Fruit fly (Drosophila melanogaster) whole organism, embryonic: ENCODE data around the gene Kyat.

ENCODE experiments used
- Adf1 ChIP-seq: fragments of 200-800 bp; sonication (Bioruptor generic); IDR thresholded peaks from 2 replicates; pipeline ENCODE4 v1.3.6; 2022; ENCODE audit warnings: missing biosample characterization, missing genetic modification characterization
- Atf3 ChIP-seq: fragments of 200-800 bp; sonication (Bioruptor generic); optimal IDR thresholded peaks from 3 replicates; lab custom pipeline; 2016; ENCODE audit warnings: missing biosample characterization, missing genetic modification characterization
- Atf6 ChIP-seq: fragments of 200-800 bp; sonication (Bioruptor generic); IDR thresholded peaks from 2 replicates; pipeline ENCODE4 v1.3.6; 2022; ENCODE audit warnings: missing biosample characterization, missing genetic modification characterization
- CG10147 ChIP-seq: fragments of 200-800 bp; sonication (Bioruptor generic); optimal IDR thresholded peaks from 2 replicates; lab custom pipeline; 2019; ENCODE audit warnings: missing biosample characterization, mild to moderate bottlenecking, missing genetic modification characterization, moderate library complexity
- CG11093 ChIP-seq: fragments of 200-800 bp; sonication (Bioruptor generic); IDR thresholded peaks from 3 replicates; pipeline ENCODE4 v1.3.6; 2022; ENCODE audit warnings: missing biosample characterization, missing genetic modification characterization
- CG12219 ChIP-seq: fragments of 200-800 bp; sonication (Bioruptor generic); optimal IDR thresholded peaks from 3 replicates; lab custom pipeline; 2018; ENCODE audit warnings: missing biosample characterization, mild to moderate bottlenecking, missing genetic modification characterization
- CG12659 ChIP-seq: fragments of 200-800 bp; sonication (Bioruptor generic); optimal IDR thresholded peaks from 3 replicates; lab custom pipeline; 2017; ENCODE audit warnings: mild to moderate bottlenecking, missing biosample characterization, missing genetic modification reagents, missing genetic modification characterization
- CG13123 ChIP-seq: fragments of 200-800 bp; sonication (Bioruptor generic); optimal IDR thresholded peaks from 2 replicates; lab custom pipeline; 2016; ENCODE audit warnings: missing biosample characterization, missing genetic modification characterization
- CG13296 ChIP-seq: fragments of 200-800 bp; sonication (Bioruptor generic); optimal IDR thresholded peaks from 3 replicates; lab custom pipeline; 2018; ENCODE audit warnings: missing biosample characterization, mild to moderate bottlenecking, missing genetic modification characterization
- CG14050 ChIP-seq: fragments of 200-800 bp; sonication (Bioruptor generic); IDR thresholded peaks from 3 replicates; pipeline ENCODE4 v1.3.6; 2022; ENCODE audit warnings: missing biosample characterization, missing genetic modification characterization
- CG30020 ChIP-seq: fragments of 200-800 bp; optimal IDR thresholded peaks from 2 replicates; lab custom pipeline; 2019; ENCODE audit warnings: missing biosample characterization, mild to moderate bottlenecking, missing genetic modification characterization, moderate library complexity
- CG3065 ChIP-seq: fragments of 200-800 bp; sonication (Bioruptor generic); optimal IDR thresholded peaks from 2 replicates; lab custom pipeline; 2016; ENCODE audit warnings: missing biosample characterization, missing genetic modification characterization
- CG32772 ChIP-seq: fragments of 200-800 bp; sonication (Bioruptor generic); IDR thresholded peaks from 2 replicates; pipeline ENCODE4 v1.3.6; 2022; ENCODE audit warnings: missing biosample characterization, missing genetic modification characterization
- CG34422 ChIP-seq: fragments of 200-800 bp; sonication (Bioruptor generic); IDR thresholded peaks from 3 replicates; pipeline ENCODE4 v1.3.6; 2022; ENCODE audit warnings: missing biosample characterization, missing genetic modification characterization
- CG3726 ChIP-seq: fragments of 200-800 bp; sonication (Bioruptor generic); IDR thresholded peaks from 3 replicates; pipeline ENCODE4, ENCODE4 v1.3.6; 2022; ENCODE audit warnings: missing biosample characterization, missing genetic modification characterization
- CG4424 ChIP-seq: fragments of 200-800 bp; sonication (Bioruptor generic); optimal IDR thresholded peaks from 3 replicates; lab custom pipeline; 2016; ENCODE audit warnings: missing biosample characterization, missing genetic modification characterization
- CG4617 ChIP-seq: fragments of 200-800 bp; sonication (Bioruptor generic); optimal IDR thresholded peaks from 3 replicates; lab custom pipeline; 2016; ENCODE audit warnings: missing biosample characterization, missing genetic modification characterization, borderline replicate concordance
- CG4707 ChIP-seq: fragments of 200-800 bp; sonication (Bioruptor generic); optimal IDR thresholded peaks from 2 replicates; lab custom pipeline; 2018; ENCODE audit warnings: missing biosample characterization, mild to moderate bottlenecking, missing genetic modification characterization, moderate library complexity
- CG7839 ChIP-seq: fragments of 200-800 bp; sonication (Bioruptor generic); optimal IDR thresholded peaks from 3 replicates; lab custom pipeline; 2018; ENCODE audit warnings: missing biosample characterization, mild to moderate bottlenecking, missing genetic modification characterization, moderate library complexity
- CG8478 ChIP-seq: fragments of >200 bp; optimal IDR thresholded peaks from 2 replicates; lab custom pipeline; 2018
- CG9817 ChIP-seq: fragments of 200-800 bp; sonication (Bioruptor generic); optimal IDR thresholded peaks from 2 replicates; lab custom pipeline; 2018; ENCODE audit warnings: missing biosample characterization, mild to moderate bottlenecking, missing genetic modification characterization, moderate library complexity
- D ChIP-seq, 2 experiments: fragments of 200-800 bp in 1 of 2; fragments of >200 bp in 1 of 2; sonication (Bioruptor generic) in 1 of 2; optimal IDR thresholded peaks; 2 replicates in 1 of 2; 3 replicates in 1 of 2; lab custom pipeline; 2017; ENCODE audit warnings: mild to moderate bottlenecking in 1 of 2, missing biosample characterization in 1 of 2, missing genetic modification characterization in 1 of 2, missing genetic modification reagents in 1 of 2
- Dad ChIP-seq: fragments of 200-800 bp; sonication (Bioruptor generic); optimal IDR thresholded peaks from 3 replicates; lab custom pipeline; 2016; ENCODE audit warnings: missing biosample characterization, missing genetic modification characterization
- Dip2 ChIP-seq: fragments of 200-800 bp; sonication (Bioruptor generic); IDR thresholded peaks from 2 replicates; pipeline ENCODE4 v1.3.6; 2022; ENCODE audit warnings: missing biosample characterization, missing genetic modification characterization
- MESR4 ChIP-seq: fragments of 200-800 bp; sonication (Bioruptor generic); optimal IDR thresholded peaks from 2 replicates; lab custom pipeline; 2018; ENCODE audit warnings: missing biosample characterization, mild to moderate bottlenecking, missing genetic modification characterization, moderate library complexity
- Max ChIP-seq: fragments of 200-800 bp; sonication (Bioruptor generic); optimal IDR thresholded peaks from 2 replicates; lab custom pipeline; 2016; ENCODE audit warnings: missing biosample characterization, mild to moderate bottlenecking, missing genetic modification characterization
- Myb ChIP-seq: fragments of 200-800 bp; sonication (Bioruptor generic); optimal IDR thresholded peaks from 2 replicates; lab custom pipeline; 2016; ENCODE audit warnings: missing biosample characterization, missing genetic modification characterization
- Pdp1 ChIP-seq, 2 experiments: fragments of 200-800 bp; sonication (Bioruptor generic); optimal IDR thresholded peaks; 3 replicates each; lab custom pipeline; 2016; ENCODE audit warnings: missing biosample characterization in 2 of 2, missing genetic modification characterization in 2 of 2, mild to moderate bottlenecking in 1 of 2, moderate library complexity in 1 of 2
- Ravus ChIP-seq: fragments of 200-800 bp; sonication (Bioruptor generic); IDR thresholded peaks from 2 replicates; pipeline ENCODE4 v1.3.6; 2022; ENCODE audit warnings: missing biosample characterization, missing genetic modification characterization
- Rfx ChIP-seq: fragments of 200-800 bp; sonication (Bioruptor generic); IDR thresholded peaks from 2 replicates; pipeline ENCODE4 v1.3.6; 2022; ENCODE audit warnings: missing biosample characterization, missing genetic modification characterization
- ab ChIP-seq: fragments of 200-800 bp; sonication (Bioruptor generic); optimal IDR thresholded peaks from 2 replicates; lab custom pipeline; 2016; ENCODE audit warnings: missing biosample characterization, missing genetic modification characterization
- aop ChIP-seq: fragments of 200-800 bp; sonication (Bioruptor generic); IDR thresholded peaks from 2 replicates; pipeline ENCODE4 v1.3.6; 2022; ENCODE audit warnings: missing biosample characterization, missing genetic modification characterization
- az2 ChIP-seq: fragments of 200-800 bp; sonication (Bioruptor generic); optimal IDR thresholded peaks from 3 replicates; lab custom pipeline; 2016; ENCODE audit warnings: missing biosample characterization, missing genetic modification characterization
- bsh ChIP-seq, 2 experiments: fragments of 200-800 bp; sonication (Bioruptor generic); optimal IDR thresholded peaks; 2 replicates each; lab custom pipeline; 2017 to 2018; ENCODE audit warnings: mild to moderate bottlenecking in 2 of 2, missing biosample characterization in 2 of 2, missing genetic modification characterization in 2 of 2, moderate library complexity in 1 of 2
- caup ChIP-seq: fragments of 200-800 bp; sonication (Bioruptor generic); optimal IDR thresholded peaks from 3 replicates; lab custom pipeline; 2017; ENCODE audit warnings: missing biosample characterization, mild to moderate bottlenecking, missing genetic modification characterization, moderate library complexity; ENCODE audit not compliant: severe bottlenecking
- corto ChIP-seq: fragments of 200-800 bp; sonication (Bioruptor generic); optimal IDR thresholded peaks from 2 replicates; lab custom pipeline; 2016; ENCODE audit warnings: missing biosample characterization, mild to moderate bottlenecking, missing genetic modification characterization, moderate library complexity
- exex ChIP-seq: fragments of 200-800 bp; sonication (Bioruptor generic); optimal IDR thresholded peaks from 4 replicates; lab custom pipeline; 2018; ENCODE audit warnings: missing biosample characterization, mild to moderate bottlenecking, missing genetic modification characterization, moderate library complexity
- fd102C ChIP-seq: fragments of 200-800 bp; sonication (Bioruptor generic); optimal IDR thresholded peaks from 2 replicates; lab custom pipeline; 2018; ENCODE audit warnings: missing biosample characterization, mild to moderate bottlenecking, missing genetic modification characterization, moderate library complexity
- lov ChIP-seq, 2 experiments: fragments of 200-800 bp in 1 of 2; fragments of >200 bp in 1 of 2; sonication (Bioruptor generic) in 1 of 2; IDR thresholded peaks in 1 of 2; optimal IDR thresholded peaks in 1 of 2; 2 replicates in 1 of 2; 3 replicates in 1 of 2; pipeline versions ENCODE4 v1.3.6 to Lab custom; 2017 to 2022; ENCODE audit warnings: missing biosample characterization in 1 of 2, missing genetic modification characterization in 1 of 2
- luna ChIP-seq: fragments of 200-800 bp; sonication (Bioruptor generic); optimal IDR thresholded peaks from 2 replicates; lab custom pipeline; 2016; ENCODE audit warnings: missing biosample characterization, missing genetic modification characterization
- p53 ChIP-seq: fragments of 200-800 bp; sonication (Bioruptor generic); optimal IDR thresholded peaks from 2 replicates; lab custom pipeline; 2016; ENCODE audit warnings: missing biosample characterization, missing genetic modification characterization
- pzg ChIP-seq: fragments of 200-800 bp; sonication (Bioruptor generic); optimal IDR thresholded peaks from 3 replicates; lab custom pipeline; 2018; ENCODE audit warnings: missing biosample characterization, mild to moderate bottlenecking, missing genetic modification characterization, moderate library complexity
- so ChIP-seq: fragments of 200-800 bp; sonication (Bioruptor generic); IDR thresholded peaks from 3 replicates; pipeline ENCODE4 v1.3.6; 2022; ENCODE audit warnings: missing biosample characterization, missing genetic modification characterization
- sr ChIP-seq: fragments of 200-800 bp; sonication (Bioruptor generic); IDR thresholded peaks from 3 replicates; pipeline ENCODE4 v1.3.6; 2022; ENCODE audit warnings: missing biosample characterization, missing genetic modification characterization
- tap ChIP-seq: fragments of 200-800 bp; optimal IDR thresholded peaks from 3 replicates; lab custom pipeline; 2019; ENCODE audit warnings: missing biosample characterization, mild to moderate bottlenecking, missing genetic modification characterization, moderate library complexity
- ttk ChIP-seq: fragments of 200-800 bp; sonication (Bioruptor generic); IDR thresholded peaks from 2 replicates; pipeline ENCODE4 v2.1.2; 2022; ENCODE audit warnings: missing biosample characterization, missing genetic modification characterization
- tx ChIP-seq: fragments of 200-800 bp; sonication (Bioruptor generic); optimal IDR thresholded peaks from 2 replicates; lab custom pipeline; 2016; ENCODE audit warnings: missing biosample characterization, missing genetic modification characterization
- unpg ChIP-seq: fragments of 200-800 bp; sonication (Bioruptor generic); optimal IDR thresholded peaks from 3 replicates; lab custom pipeline; 2018; ENCODE audit warnings: missing biosample characterization, mild to moderate bottlenecking, missing genetic modification characterization, moderate library complexity
- vfl ChIP-seq: fragments of 200-800 bp; sonication (Bioruptor generic); optimal IDR thresholded peaks from 2 replicates; lab custom pipeline; 2016; ENCODE audit warnings: missing biosample characterization, missing genetic modification characterization

The Kyat gene

dm6 chr3R:11779357-11780018 is 42.8 kb downstream of the Kyat start (continued):
- TF ChIP-seq bsh (GFP tag; optimal IDR thresholded peaks at IDR 0.05; lab: Kevin White, UChicago) (peak; percentile 76 to 91), CG13296 (GFP tag; lab: Kevin White, UChicago) (no peak), CG3065 (GFP tag; lab: Kevin White, UChicago) (peak; percentile 68), CG8478 (no peak), D (optimal IDR thresholded peaks at IDR 0.05; lab: Kevin White, UChicago) (no peak), D (GFP tag; optimal IDR thresholded peaks at IDR 0.05; lab: Kevin White, UChicago) (peak; percentile 79), CG9817 (peak; percentile 5), Atf6 (GFP tag; lab: Robert Waterston, UW) (no peak), corto (GFP tag; lab: Kevin White, UChicago) (peak; percentile 76), unpg (peak; percentile 74), luna (GFP tag; lab: Kevin White, UChicago) (no peak), fd102C (GFP tag; lab: Kevin White, UChicago) (peak; percentile 42), CG4707 (GFP tag; lab: Kevin White, UChicago) (peak; percentile 55), CG3726 (GFP tag; lab: Robert Waterston, UW) (no peak), tap (tag; lab: Kevin White, UChicago) (peak; percentile 43), CG12659 (GFP tag; lab: Kevin White, UChicago) (peak; percentile 48), Myb (GFP tag; lab: Kevin White, UChicago) (no peak), p53 (GFP tag; lab: Kevin White, UChicago) (no peak), MESR4 (GFP tag; lab: Kevin White, UChicago) (no peak), CG34422 (GFP tag; lab: Robert Waterston, UW) (peak; percentile 41; the same call in 1 of the 3 replicates), Dip2 (GFP tag; lab: Robert Waterston, UW) (no peak), exex (no peak), CG7839 (peak; percentile 84), CG32772 (GFP tag; lab: Robert Waterston, UW) (0 out of 2 replicates have a peak, but pooled peaks have one; percentile 19), lov (optimal IDR thresholded peaks at IDR 0.05; lab: Kevin White, UChicago) (no peak), lov (GFP tag; IDR thresholded peaks at IDR 0.05; lab: Robert Waterston, UW) (no peak; the same call in 1 of the 3 replicates), CG4424 (GFP tag; lab: Kevin White, UChicago) (peak; percentile 80), CG14050 (GFP tag; lab: Robert Waterston, UW) (peak; percentile 34; the same call in 1 of the 3 replicates), pzg (GFP tag; lab: Kevin White, UChicago) (no peak), Pdp1 (GFP tag; optimal IDR thresholded peaks at IDR 0.05; lab: Kevin White, UChicago) (peak; percentile 65 to 74), vfl (no peak), CG10147 (GFP tag; lab: Kevin White, UChicago) (peak; percentile 39), Adf1 (GFP tag; lab: Robert Waterston, UW) (no peak), CG4617 (GFP tag; lab: Kevin White, UChicago) (peak; percentile 37), CG30020 (tag; lab: Kevin White, UChicago) (peak; percentile 10), sr (GFP tag; lab: Robert Waterston, UW) (no peak), Ravus (no peak), CG13123 (GFP tag; lab: Kevin White, UChicago) (peak; percentile 55), CG11093 (GFP tag; lab: Robert Waterston, UW) (no peak), Rfx (GFP tag; lab: Robert Waterston, UW) (no peak), tx (GFP tag; lab: Kevin White, UChicago) (peak; percentile 25), aop (GFP tag; lab: Robert Waterston, UW) (no peak), CG12219 (GFP tag; lab: Kevin White, UChicago) (peak; percentile 38), ttk (peak; percentile 51), az2 (GFP tag; lab: Kevin White, UChicago) (peak; percentile 85), Dad (GFP tag; lab: Kevin White, UChicago) (no peak), so (peak; percentile 20; the same call in 1 of the 3 replicates), Max (GFP tag; lab: Kevin White, UChicago) (peak; percentile 72), caup (GFP tag; lab: Kevin White, UChicago) (no peak), ab (peak; percentile 22), Atf3 (GFP tag; lab: Kevin White, UChicago) (peak; percentile 36)
